Worm (Caenorhabditis elegans): ENCODE measurements around the gene swan-2.
A peak's percentile ranks its signal among the peaks of the same experiment; 100 is the strongest.

swan-2 gene

DNA sequence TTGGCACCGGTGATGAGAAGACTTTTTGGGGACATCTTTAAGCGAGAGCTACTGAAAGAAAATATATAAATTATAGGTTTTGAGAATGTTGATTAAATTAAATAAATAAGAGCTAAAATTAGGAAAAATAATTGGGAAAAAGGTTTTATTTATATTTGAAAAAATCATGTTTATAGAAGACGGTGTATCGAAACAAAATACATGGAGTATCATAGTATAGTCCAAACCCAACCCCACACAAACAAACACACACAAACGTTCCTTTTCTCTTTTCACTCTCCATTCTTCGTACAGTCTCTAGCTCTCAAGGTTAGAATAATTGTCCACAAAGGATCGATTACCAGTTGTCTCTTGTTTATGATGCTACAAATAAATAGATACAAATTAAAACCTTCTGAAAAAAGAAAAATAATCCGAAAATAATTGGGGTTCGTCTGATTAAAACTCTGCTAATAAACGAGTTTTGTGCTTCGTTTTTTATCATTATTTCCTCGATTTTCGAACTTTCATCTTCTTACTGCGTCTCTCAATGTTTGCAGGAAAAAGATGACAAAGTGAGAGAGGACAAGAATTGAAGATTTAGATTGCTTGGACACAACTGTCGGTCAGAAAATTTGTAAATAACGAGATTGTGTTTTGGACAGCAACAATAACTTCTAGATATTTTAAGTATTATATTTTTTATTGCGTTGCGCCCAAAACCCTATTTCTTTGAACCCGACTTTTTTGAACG, 47.6 kb downstream of the swan-2 start, which contains the start of gene F20G2.2 (continued):
- TF ChIP-seq mdl-1 (tag; optimal IDR thresholded peaks at IDR 0.05) (no peak), snpc-4 (tag; optimal IDR thresholded peaks at IDR 0.05) (no peak), nhr-11 (tag; optimal IDR thresholded peaks at IDR 0.05) (no peak), ama-1 (optimal IDR thresholded peaks at IDR 0.05) (no peak), sma-3 (GFP tag; optimal IDR thresholded peaks at IDR 0.05) (no peak), ztf-11 (tag; optimal IDR thresholded peaks at IDR 0.05) (no peak), nhr-77 (tag; optimal IDR thresholded peaks at IDR 0.05) (no peak), lin-13 (GFP tag; optimal IDR thresholded peaks at IDR 0.05) (no peak), Y55F3AM.14 (GFP tag; optimal IDR thresholded peaks at IDR 0.05) (no peak), ztf-4 (tag; optimal IDR thresholded peaks at IDR 0.05) (no peak)

DNA sequence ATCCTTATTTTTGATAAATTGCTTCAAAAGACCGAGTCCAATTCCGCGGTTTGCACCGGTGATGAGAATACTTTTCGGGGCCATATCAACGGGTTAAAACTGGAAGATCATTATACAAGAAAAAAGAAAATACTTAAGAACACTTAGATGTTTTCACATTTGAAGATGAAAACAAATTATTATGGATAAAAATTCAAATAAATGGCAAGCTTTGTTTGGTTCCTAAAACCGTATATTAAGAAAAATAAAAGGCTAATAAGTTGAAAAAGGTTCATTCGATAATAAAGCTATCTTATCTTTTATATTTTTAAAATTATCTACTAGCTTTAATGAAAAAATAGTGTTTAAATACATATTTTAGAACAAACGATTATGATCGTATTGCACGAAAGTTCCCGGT, 50.6 kb downstream of the swan-2 start, which contains the start of gene F20G2.1:
Gene F20G2.1, minus strand, starts transcription at position 101 of the 400 bp plus-strand sequence.
- TF ChIP-seq nhr-21 (tag; optimal IDR thresholded peaks at IDR 0.05), result no peak

DNA sequence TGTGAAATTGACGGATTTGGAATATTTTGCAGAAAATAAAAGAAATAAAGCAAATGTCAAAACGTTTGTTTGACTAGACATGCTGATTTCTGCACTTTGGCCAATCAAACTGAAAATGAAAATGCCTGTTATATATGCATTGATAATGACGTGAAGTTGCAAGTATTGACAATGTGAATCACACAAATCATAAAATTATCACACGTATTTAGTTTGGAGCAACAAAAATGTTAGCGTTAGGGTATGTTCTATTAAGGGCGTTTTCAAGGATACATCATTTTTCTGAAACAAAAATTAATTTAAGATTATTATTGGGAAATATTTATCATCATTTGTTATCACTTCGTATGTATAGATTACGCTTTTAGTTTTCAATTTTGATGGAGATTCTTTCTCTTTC, 52.3 kb downstream of the swan-2 start, which contains the start of gene cld-9:
Gene cld-9, minus strand, starts transcription at position 81 of the 400 bp plus-strand sequence.
- no peak for TF ChIP-seq skn-1 (tag; optimal IDR thresholded peaks at IDR 0.05)
- TF ChIP-seq fos-1 (tag; optimal IDR thresholded peaks at IDR 0.05), result peak; percentile 63
- peak; percentile 37 for TF ChIP-seq sma-9 (GFP tag; optimal IDR thresholded peaks at IDR 0.05)
- TF ChIP-seq sma-9 (tag; optimal IDR thresholded peaks at IDR 0.05), result no peak

All from whole organism, L2 larva.